Fruit fly (Drosophila melanogaster): ENCODE results near the gene CG5151.

Gene CG5151

DNA sequence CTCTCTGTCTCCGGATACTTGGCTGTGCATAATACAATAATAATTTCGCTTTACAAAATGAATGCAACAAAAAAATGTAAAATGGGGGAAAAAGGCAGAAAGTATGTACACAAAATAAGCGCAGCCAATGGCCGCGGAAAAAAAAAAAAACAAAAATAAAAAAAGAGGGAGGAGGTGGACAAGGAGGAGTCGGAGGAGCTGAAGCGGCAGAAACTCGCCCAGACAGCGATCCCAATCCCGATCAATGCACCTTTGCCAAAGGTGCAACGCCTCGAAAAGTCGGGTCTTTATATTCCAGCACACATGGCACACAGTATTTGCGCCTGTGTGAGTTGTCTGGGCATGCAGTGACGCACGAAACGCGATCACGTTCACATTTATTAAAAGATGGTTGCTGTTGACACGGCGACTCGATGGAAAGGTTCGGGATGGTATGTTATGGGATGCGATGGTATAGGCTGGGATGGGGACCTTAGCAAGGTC is 31.0 kb upstream of the CG5151 start:
- TF ChIP-seq zfh1 (GFP tag; IDR thresholded peaks at IDR 0.05) (0 out of 3 replicates have a peak, but pooled peaks have one; percentile 30), CG3726 (GFP tag; IDR thresholded peaks at IDR 0.05) (no peak), lbe (GFP tag; optimal IDR thresholded peaks at IDR 0.05) (peak; percentile 81), bsh (GFP tag; optimal IDR thresholded peaks at IDR 0.05) (peak in 1 of 2 experiments; percentile 20), nom (GFP tag; optimal IDR thresholded peaks at IDR 0.05) (peak; percentile 75), corto (GFP tag; optimal IDR thresholded peaks at IDR 0.05) (peak; percentile 60)

DNA sequence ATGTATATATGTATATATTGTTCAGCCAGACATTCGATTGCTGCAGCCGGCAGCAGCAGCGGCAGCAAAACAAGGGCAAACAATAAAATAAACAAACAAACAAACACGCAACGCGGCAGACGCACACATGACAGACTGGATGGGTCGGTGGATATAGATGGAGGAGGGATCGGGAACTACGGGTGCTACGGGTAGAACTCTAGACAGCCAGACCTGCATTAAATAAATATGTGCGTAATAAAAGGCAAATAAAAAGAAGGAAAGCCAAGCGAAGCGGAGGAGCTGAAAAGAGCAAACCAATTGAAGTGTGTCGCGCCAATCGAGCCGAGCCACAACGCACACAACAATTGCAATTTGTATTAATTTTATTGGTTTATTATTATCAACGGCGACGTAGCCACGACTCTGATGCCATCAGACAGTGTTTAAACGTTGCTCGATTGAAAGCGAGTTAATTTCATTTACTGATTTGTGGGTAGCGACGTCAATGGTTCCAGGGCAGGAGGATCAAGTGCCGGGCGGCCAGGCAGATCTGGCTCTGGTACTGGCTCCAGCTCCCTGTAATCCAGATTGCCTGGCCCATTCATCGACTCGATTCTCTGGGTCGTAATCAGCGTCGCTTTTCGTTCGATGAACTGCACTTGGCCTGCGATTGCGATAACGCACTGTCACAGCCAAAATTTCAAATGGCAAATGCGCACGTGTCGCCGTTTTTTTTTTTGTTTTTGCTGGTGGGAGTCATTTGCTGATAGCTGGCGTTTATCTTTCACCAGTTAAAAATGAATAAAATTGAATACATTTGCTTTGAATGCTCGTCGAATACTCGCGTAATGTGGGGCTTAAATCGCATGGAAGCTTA is 29.6 kb upstream of the CG5151 start:
- TF ChIP-seq Oli (tag; optimal IDR thresholded peaks at IDR 0.05) = no peak
- peak; percentile 10 for TF ChIP-seq run (tag; optimal IDR thresholded peaks at IDR 0.05)
- TF ChIP-seq odd (GFP tag; optimal IDR thresholded peaks at IDR 0.05) = peak; percentile 41
- TF ChIP-seq CG4707 (GFP tag; optimal IDR thresholded peaks at IDR 0.05) = peak; percentile 48
- TF ChIP-seq chinmo (GFP tag; IDR thresholded peaks at IDR 0.05; ENCODE audit: partially characterized antibody) = 0 out of 4 replicates have a peak, but pooled peaks have one; percentile 32
- no peak for TF ChIP-seq Bdp1 (GFP tag; optimal IDR thresholded peaks at IDR 0.05)
- no peak for TF ChIP-seq hb (GFP tag; IDR thresholded peaks at IDR 0.05; ENCODE audit: partially characterized antibody)
- TF ChIP-seq dysf (GFP tag; IDR thresholded peaks at IDR 0.05) = 0 out of 3 replicates have a peak, but pooled peaks have one; percentile 11
- TF ChIP-seq CG4404 (GFP tag; IDR thresholded peaks at IDR 0.05) = no peak
- TF ChIP-seq fd96Cb (tag; optimal IDR thresholded peaks at IDR 0.05) = no peak
- no peak for TF ChIP-seq Dp (GFP tag; optimal IDR thresholded peaks at IDR 0.05)
- TF ChIP-seq CG2120 (GFP tag; optimal IDR thresholded peaks at IDR 0.05) = no peak
- TF ChIP-seq CG3065 (GFP tag; optimal IDR thresholded peaks at IDR 0.05) = no peak
- TF ChIP-seq Hr78 (GFP tag; optimal IDR thresholded peaks at IDR 0.05) = no peak
- TF ChIP-seq CG10274 (GFP tag; optimal IDR thresholded peaks at IDR 0.05) = no peak
- TF ChIP-seq CG17802 (tag; optimal IDR thresholded peaks at IDR 0.05) = peak; percentile 17
- TF ChIP-seq CG13894 (tag; optimal IDR thresholded peaks at IDR 0.05) = peak; percentile 31
- peak; percentile 53 for TF ChIP-seq CG1529 (GFP tag; optimal IDR thresholded peaks at IDR 0.05)
- no peak for TF ChIP-seq D (optimal IDR thresholded peaks at IDR 0.05)
- peak; percentile 46 for TF ChIP-seq D (GFP tag; optimal IDR thresholded peaks at IDR 0.05)
- TF ChIP-seq CG3407 (GFP tag; optimal IDR thresholded peaks at IDR 0.05) = peak; percentile 62
- no peak for TF ChIP-seq CG5245 (GFP tag; optimal IDR thresholded peaks at IDR 0.05)
- TF ChIP-seq Taf1 (GFP tag; IDR thresholded peaks at IDR 0.05) = no peak
- TF ChIP-seq CG10366 (GFP tag; IDR thresholded peaks at IDR 0.05) = no peak
- TF ChIP-seq CG12659 (GFP tag; optimal IDR thresholded peaks at IDR 0.05) = no peak
- peak; percentile 29 for TF ChIP-seq wek (GFP tag; optimal IDR thresholded peaks at IDR 0.05)
- no peak for TF ChIP-seq CG34422 (GFP tag; IDR thresholded peaks at IDR 0.05)
- TF ChIP-seq CG16815 (GFP tag; optimal IDR thresholded peaks at IDR 0.05) = no peak
- no peak for TF ChIP-seq CG12155 (GFP tag; optimal IDR thresholded peaks at IDR 0.05)
- TF ChIP-seq CG10959 (GFP tag; IDR thresholded peaks at IDR 0.05) = no peak
- TF ChIP-seq psq (GFP tag; optimal IDR thresholded peaks at IDR 0.05) = peak; percentile 34
- no peak for TF ChIP-seq zen (tag; optimal IDR thresholded peaks at IDR 0.05)
- TF ChIP-seq CG1603 (tag; optimal IDR thresholded peaks at IDR 0.05) = peak; percentile 49
- peak; percentile 61 for TF ChIP-seq crol (GFP tag; IDR thresholded peaks at IDR 0.05)
- no peak for TF ChIP-seq ssp (GFP tag; IDR thresholded peaks at IDR 0.05)
- TF ChIP-seq oc (tag; optimal IDR thresholded peaks at IDR 0.05) = peak; percentile 27
- TF ChIP-seq tup (GFP tag; optimal IDR thresholded peaks at IDR 0.05) = no peak
- TF ChIP-seq CrebB (tag; optimal IDR thresholded peaks at IDR 0.05) = peak; percentile 14
- TF ChIP-seq CG6813 (GFP tag; optimal IDR thresholded peaks at IDR 0.05) = peak; percentile 62
- no peak for TF ChIP-seq CG3838 (GFP tag; optimal IDR thresholded peaks at IDR 0.05)
- TF ChIP-seq nom (GFP tag; optimal IDR thresholded peaks at IDR 0.05) = peak; percentile 85
